Worm (Caenorhabditis elegans): ENCODE results near the gene C26B2.2.
A peak's percentile ranks its signal among the peaks of the same experiment; 100 is the strongest.

Gene C26B2.2

DNA sequence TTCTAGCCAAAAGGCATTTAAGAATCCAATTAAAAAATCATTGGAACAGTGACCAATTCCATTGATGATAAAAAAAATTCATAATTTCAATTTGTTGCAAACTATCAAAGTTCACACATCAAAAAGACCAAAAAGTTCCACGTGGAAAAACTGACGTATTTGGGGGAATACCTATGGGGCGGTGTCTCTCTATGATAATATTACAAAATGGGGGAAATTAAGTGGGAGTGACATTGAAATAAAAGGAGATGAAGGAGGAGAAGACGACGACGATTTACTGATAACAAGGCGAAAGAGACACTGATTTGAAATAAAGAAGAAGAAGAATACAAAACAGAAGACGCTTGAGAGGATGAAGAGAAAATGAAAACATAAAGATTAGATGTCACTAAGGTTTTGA is 4.4 kb upstream of the C26B2.2 start (continued):
- 0 out of 2 replicates have a peak, but pooled peaks have one; percentile 41 for TF ChIP-seq lin-1 (GFP tag; IDR thresholded peaks at IDR 0.05)
- no peak for TF ChIP-seq lin-38 (GFP tag; IDR thresholded peaks at IDR 0.05)
- peak; percentile 19 for TF ChIP-seq mxl-3 (GFP tag; optimal IDR thresholded peaks at IDR 0.05)
- peak; percentile 4 for TF ChIP-seq mes-2 (tag; optimal IDR thresholded peaks at IDR 0.05; ENCODE audit: poor library complexity, severe bottlenecking)
- no peak for TF ChIP-seq lin-39 (tag; optimal IDR thresholded peaks at IDR 0.05)
- no peak for TF ChIP-seq dmd-9 (GFP tag; IDR thresholded peaks at IDR 0.05)
- TF ChIP-seq tra-1 (GFP tag; IDR thresholded peaks at IDR 0.05): 0 out of 2 replicates have a peak, but pooled peaks have one; percentile 21
- no peak for TF ChIP-seq jun-1 (tag; optimal IDR thresholded peaks at IDR 0.05)
- TF ChIP-seq mdl-1 (tag; optimal IDR thresholded peaks at IDR 0.05): peak; percentile 5 to 70
- peak; percentile 30 for TF ChIP-seq nhr-102 (tag; optimal IDR thresholded peaks at IDR 0.05)
- peak; percentile 79 for TF ChIP-seq pqm-1 (tag; optimal IDR thresholded peaks at IDR 0.05)
- no peak for TF ChIP-seq daf-16 (GFP tag; optimal IDR thresholded peaks at IDR 0.05)
- TF ChIP-seq daf-16 (tag; optimal IDR thresholded peaks at IDR 0.05): peak; percentile 61

DNA sequence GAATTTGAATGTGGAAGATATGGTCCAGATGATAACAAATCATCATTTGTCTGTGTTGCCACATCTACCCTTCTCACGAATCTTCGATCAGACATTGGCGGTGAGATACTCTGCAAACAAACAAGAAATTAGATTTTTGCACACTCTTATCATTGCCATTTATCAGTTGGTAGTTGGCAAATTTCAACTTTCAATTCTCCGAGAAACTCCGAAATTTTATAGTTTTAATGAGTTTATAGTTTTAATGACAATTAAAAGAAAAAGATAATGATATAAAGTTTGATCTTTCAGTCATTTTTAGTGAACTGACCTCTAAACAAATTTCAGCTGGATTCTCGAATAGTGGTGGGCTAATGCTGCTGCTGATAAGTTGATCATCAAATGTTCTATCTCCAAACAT is 1.9 kb upstream of the C26B2.2 start:
- TF ChIP-seq nhr-28 (tag; optimal IDR thresholded peaks at IDR 0.05) (peak; percentile 55), ztf-7 (tag; optimal IDR thresholded peaks at IDR 0.05) (no peak), nhr-77 (tag; optimal IDR thresholded peaks at IDR 0.05) (no peak), ZK337.2 (GFP tag; IDR thresholded peaks at IDR 0.05) (no peak), unc-39 (tag; optimal IDR thresholded peaks at IDR 0.05) (no peak), ceh-62 (tag; optimal IDR thresholded peaks at IDR 0.05) (no peak), skn-1 (tag; optimal IDR thresholded peaks at IDR 0.05) (no peak), daf-12 (tag; optimal IDR thresholded peaks at IDR 0.05) (no peak), nhr-42 (GFP tag; IDR thresholded peaks at IDR 0.05) (no peak), ceh-44 (GFP tag; IDR thresholded peaks at IDR 0.05) (no peak), F37D6.2 (tag; optimal IDR thresholded peaks at IDR 0.05) (no peak), snpc-4 (tag; optimal IDR thresholded peaks at IDR 0.05) (no peak), F49E8.2 (tag; optimal IDR thresholded peaks at IDR 0.05; ENCODE audit: borderline replicate concordance) (no peak), lin-29 (GFP tag; IDR thresholded peaks at IDR 0.05) (no peak), ces-1 (GFP tag; optimal IDR thresholded peaks at IDR 0.05) (no peak), saeg-2 (GFP tag; IDR thresholded peaks at IDR 0.05) (no peak), T26A8.4 (GFP tag; IDR thresholded peaks at IDR 0.05) (no peak), hmg-1.1 (GFP tag; IDR thresholded peaks at IDR 0.05) (no peak), spr-1 (tag; optimal IDR thresholded peaks at IDR 0.05) (no peak), mep-1 (tag; optimal IDR thresholded peaks at IDR 0.05) (no peak), aly-2 (tag; optimal IDR thresholded peaks at IDR 0.05) (no peak), lin-39 (tag; optimal IDR thresholded peaks at IDR 0.05) (no peak), set-16 (GFP tag; IDR thresholded peaks at IDR 0.05) (no peak), dmd-9 (GFP tag; IDR thresholded peaks at IDR 0.05) (no peak), pqm-1 (tag; optimal IDR thresholded peaks at IDR 0.05) (peak; percentile 29), nhr-111 (GFP tag; optimal IDR thresholded peaks at IDR 0.05) (no peak), hlh-30 (tag; optimal IDR thresholded peaks at IDR 0.05; ENCODE audit: insufficient read depth) (no peak), dmd-6 (GFP tag; IDR thresholded peaks at IDR 0.05) (peak; percentile 39; the same call in 1 of the 2 replicates), fos-1 (tag; optimal IDR thresholded peaks at IDR 0.05) (no peak), zip-11 (GFP tag; IDR thresholded peaks at IDR 0.05) (no peak), ceh-82 (tag; optimal IDR thresholded peaks at IDR 0.05) (no peak), ceh-20 (GFP tag; IDR thresholded peaks at IDR 0.05) (no peak), daf-16 (GFP tag; optimal IDR thresholded peaks at IDR 0.05) (no peak), daf-16 (tag; optimal IDR thresholded peaks at IDR 0.05) (peak; percentile 22)
